Worm (Caenorhabditis elegans): ENCODE results near the gene msp-81.

DNA sequence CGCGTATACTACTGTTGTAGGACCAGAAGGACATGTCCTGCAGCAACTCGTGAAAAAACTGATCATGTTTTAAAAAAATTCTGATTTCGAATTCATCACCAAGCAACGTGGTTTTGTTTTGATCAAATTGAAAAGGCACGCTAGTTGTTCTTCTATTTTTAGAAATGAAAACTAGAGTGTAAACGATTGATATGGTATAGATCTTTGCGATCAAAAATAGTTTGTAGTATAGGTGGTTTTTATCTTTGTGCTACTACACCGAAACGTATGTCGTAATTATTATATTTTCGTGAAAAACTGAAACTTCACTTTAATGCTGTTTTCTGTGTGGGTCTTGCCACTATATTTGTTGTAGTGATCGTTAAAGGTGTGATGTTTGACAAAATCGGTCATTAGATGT, 30.6 kb upstream of the msp-81 start:
- TF ChIP-seq mdl-1 (tag; optimal IDR thresholded peaks at IDR 0.05), result no peak
- no peak for TF ChIP-seq unc-62 (GFP tag; optimal IDR thresholded peaks at IDR 0.05)
- no peak for TF ChIP-seq snpc-4 (tag; optimal IDR thresholded peaks at IDR 0.05)
- no peak for TF ChIP-seq lin-39 (tag; optimal IDR thresholded peaks at IDR 0.05)
- no peak for TF ChIP-seq blmp-1 (tag; optimal IDR thresholded peaks at IDR 0.05; ENCODE audit: insufficient read depth)
- no peak for TF ChIP-seq unc-39 (tag; optimal IDR thresholded peaks at IDR 0.05)

All from whole organism, L2 larva.